Fruit fly (Drosophila melanogaster) whole organism, embryonic: ENCODE measurements around the gene Delta.

Source experiments
- Bgb ChIP-seq: fragments of 200-800 bp; sonication (Bioruptor generic); IDR thresholded peaks from 2 replicates; pipeline ENCODE4 v1.3.6; 2022; ENCODE audit warnings: missing biosample characterization, missing genetic modification characterization; ENCODE audit not compliant: partially characterized antibody
- CG11723 ChIP-seq: fragments of 200-800 bp; sonication (Bioruptor generic); optimal IDR thresholded peaks from 2 replicates; lab custom pipeline; 2017; ENCODE audit warnings: missing biosample characterization, mild to moderate bottlenecking, missing genetic modification characterization
- CG12391 ChIP-seq: fragments of 200-800 bp; sonication (Bioruptor generic); optimal IDR thresholded peaks from 3 replicates; lab custom pipeline; 2018; ENCODE audit warnings: missing biosample characterization, mild to moderate bottlenecking, missing genetic modification characterization, moderate library complexity
- CG1529 ChIP-seq: fragments of 200-800 bp; sonication (Bioruptor generic); optimal IDR thresholded peaks from 3 replicates; lab custom pipeline; 2018; ENCODE audit warnings: missing biosample characterization, missing genetic modification characterization
- CG16815 ChIP-seq: fragments of 200-800 bp; sonication (Bioruptor generic); optimal IDR thresholded peaks from 3 replicates; lab custom pipeline; 2017; ENCODE audit warnings: missing biosample characterization, mild to moderate bottlenecking, missing genetic modification characterization
- CG34422 ChIP-seq: fragments of 200-800 bp; sonication (Bioruptor generic); IDR thresholded peaks from 3 replicates; pipeline ENCODE4 v1.3.6; 2022; ENCODE audit warnings: missing biosample characterization, missing genetic modification characterization
- CG3847 ChIP-seq: fragments of 200-800 bp; sonication (Bioruptor generic); IDR thresholded peaks from 2 replicates; pipeline ENCODE4 v1.3.6; 2022; ENCODE audit warnings: missing biosample characterization, missing genetic modification characterization
- CG4707 ChIP-seq: fragments of 200-800 bp; sonication (Bioruptor generic); optimal IDR thresholded peaks from 2 replicates; lab custom pipeline; 2018; ENCODE audit warnings: missing biosample characterization, mild to moderate bottlenecking, missing genetic modification characterization, moderate library complexity
- CG5953 ChIP-seq: fragments of 200-800 bp; sonication (Bioruptor generic); IDR thresholded peaks from 2 replicates; pipeline ENCODE4 v1.3.6; 2022; ENCODE audit warnings: missing biosample characterization, missing genetic modification characterization
- CG6791 ChIP-seq: fragments of 200-800 bp; sonication (Bioruptor generic); IDR thresholded peaks from 3 replicates; pipeline ENCODE4 v1.3.6; 2022; ENCODE audit warnings: missing biosample characterization, missing genetic modification characterization; ENCODE audit not compliant: partially characterized antibody
- CG6813 ChIP-seq: fragments of 200-800 bp; sonication (Bioruptor generic); optimal IDR thresholded peaks from 2 replicates; lab custom pipeline; 2017; ENCODE audit warnings: missing biosample characterization, missing genetic modification characterization, mild to moderate bottlenecking, moderate library complexity, missing genetic modification reagents
- CG7839 ChIP-seq: fragments of 200-800 bp; sonication (Bioruptor generic); optimal IDR thresholded peaks from 3 replicates; lab custom pipeline; 2018; ENCODE audit warnings: missing biosample characterization, mild to moderate bottlenecking, missing genetic modification characterization, moderate library complexity
- CG7928 ChIP-seq: fragments of 200-800 bp; sonication (Bioruptor generic); optimal IDR thresholded peaks from 2 replicates; lab custom pipeline; 2017; ENCODE audit warnings: missing biosample characterization, mild to moderate bottlenecking, missing genetic modification characterization
- CG8388 ChIP-seq: fragments of 200-800 bp; sonication (Bioruptor generic); optimal IDR thresholded peaks from 2 replicates; lab custom pipeline; 2019; ENCODE audit warnings: missing biosample characterization, mild to moderate bottlenecking, missing genetic modification characterization, moderate library complexity
- CG8478 ChIP-seq: fragments of >200 bp; optimal IDR thresholded peaks from 2 replicates; lab custom pipeline; 2018
- CG9437 ChIP-seq: fragments of 200-800 bp; sonication (Bioruptor generic); optimal IDR thresholded peaks from 2 replicates; lab custom pipeline; 2018; ENCODE audit warnings: missing biosample characterization, mild to moderate bottlenecking, missing genetic modification characterization
- CG9797 ChIP-seq: fragments of 200-800 bp; sonication (Bioruptor generic); optimal IDR thresholded peaks from 3 replicates; lab custom pipeline; 2018; ENCODE audit warnings: missing biosample characterization, mild to moderate bottlenecking, missing genetic modification characterization
- CrebB ChIP-seq: fragments of 200-800 bp; sonication (Bioruptor generic); optimal IDR thresholded peaks from 3 replicates; lab custom pipeline; 2018; ENCODE audit warnings: missing biosample characterization, mild to moderate bottlenecking, missing genetic modification characterization
- Doc2 ChIP-seq: fragments of 200-800 bp; sonication (Bioruptor generic); IDR thresholded peaks from 2 replicates; pipeline ENCODE4 v1.3.6; 2022; ENCODE audit warnings: missing biosample characterization, missing genetic modification characterization
- Fer3 ChIP-seq: fragments of 200-800 bp; sonication (Bioruptor generic); optimal IDR thresholded peaks from 2 replicates; lab custom pipeline; 2018; ENCODE audit warnings: missing biosample characterization, mild to moderate bottlenecking, missing genetic modification characterization, moderate library complexity
- HHEX ChIP-seq: fragments of 200-800 bp; sonication (Bioruptor generic); optimal IDR thresholded peaks from 3 replicates; lab custom pipeline; 2017; ENCODE audit warnings: missing biosample characterization, mild to moderate bottlenecking, missing genetic modification characterization, missing genetic modification reagents
- Lhr ChIP-seq: fragments of 200-800 bp; sonication (Bioruptor generic); optimal IDR thresholded peaks from 3 replicates; lab custom pipeline; 2017; ENCODE audit warnings: mild to moderate bottlenecking, missing biosample characterization, missing genetic modification reagents, missing genetic modification characterization
- NC2α ChIP-seq: fragments of 200-800 bp; sonication (Bioruptor generic); optimal IDR thresholded peaks from 2 replicates; lab custom pipeline; 2016; ENCODE audit warnings: missing biosample characterization, missing genetic modification characterization
- Spps ChIP-seq: fragments of 200-800 bp; sonication (Bioruptor generic); optimal IDR thresholded peaks from 2 replicates; lab custom pipeline; 2018; ENCODE audit warnings: missing biosample characterization, mild to moderate bottlenecking, missing genetic modification characterization
- Trl ChIP-seq, 3 experiments: fragments of >200 bp in 2 of 3; fragments of 200-800 bp in 1 of 3; sonication (Bioruptor generic) in 1 of 3; optimal IDR thresholded peaks; 2 replicates in 1 of 3; 3 replicates in 2 of 3; lab custom pipeline; 2016 to 2017; ENCODE audit warnings: missing biosample characterization in 1 of 3, missing genetic modification characterization in 1 of 3
- abd-A ChIP-seq: fragments of 200-800 bp; sonication (Bioruptor generic); optimal IDR thresholded peaks from 3 replicates; lab custom pipeline; 2019; ENCODE audit warnings: missing biosample characterization, mild to moderate bottlenecking, missing genetic modification characterization, moderate library complexity
- ac ChIP-seq: fragments of 200-800 bp; sonication (Bioruptor generic); optimal IDR thresholded peaks from 3 replicates; lab custom pipeline; 2017; ENCODE audit warnings: missing biosample characterization, mild to moderate bottlenecking, missing genetic modification characterization
- amos ChIP-seq: fragments of 200-800 bp; sonication (Bioruptor generic); IDR thresholded peaks from 2 replicates; pipeline ENCODE4 v1.3.6; 2022; ENCODE audit warnings: missing biosample characterization, missing genetic modification characterization; ENCODE audit not compliant: partially characterized antibody
- chinmo ChIP-seq: fragments of 200-800 bp; sonication (Bioruptor generic); IDR thresholded peaks from 4 replicates; pipeline ENCODE4 v1.3.6; 2022; ENCODE audit warnings: missing biosample characterization, missing genetic modification characterization; ENCODE audit not compliant: partially characterized antibody
- crp ChIP-seq, 2 experiments: fragments of 200-800 bp; sonication (Bioruptor generic); optimal IDR thresholded peaks; 2 replicates in 1 of 2; 3 replicates in 1 of 2; lab custom pipeline; 2017; ENCODE audit warnings: missing biosample characterization in 2 of 2, missing genetic modification characterization in 2 of 2, mild to moderate bottlenecking in 1 of 2, moderate library complexity in 1 of 2
- cwo ChIP-seq: fragments of 200-800 bp; sonication (Bioruptor generic); optimal IDR thresholded peaks from 3 replicates; lab custom pipeline; 2017; ENCODE audit warnings: missing biosample characterization, missing genetic modification characterization, mild to moderate bottlenecking, moderate library complexity, missing genetic modification reagents
- dan ChIP-seq: fragments of 200-800 bp; sonication (Bioruptor generic); IDR thresholded peaks from 2 replicates; pipeline ENCODE4 v1.3.6; 2022; ENCODE audit warnings: missing biosample characterization, missing genetic modification characterization
- disco-r ChIP-seq: fragments of 200-800 bp; sonication (Bioruptor generic); optimal IDR thresholded peaks from 2 replicates; lab custom pipeline; 2016; ENCODE audit warnings: missing biosample characterization, missing genetic modification characterization
- emc ChIP-seq: fragments of 200-800 bp; sonication (Bioruptor generic); optimal IDR thresholded peaks from 2 replicates; lab custom pipeline; 2016; ENCODE audit warnings: missing biosample characterization, missing genetic modification characterization
- grau ChIP-seq: fragments of 200-800 bp; optimal IDR thresholded peaks from 3 replicates; lab custom pipeline; 2019; ENCODE audit warnings: missing biosample characterization, mild to moderate bottlenecking, missing genetic modification characterization, moderate library complexity
- gsb-n ChIP-seq: fragments of 200-800 bp; sonication (Bioruptor generic); optimal IDR thresholded peaks from 3 replicates; lab custom pipeline; 2018; ENCODE audit warnings: missing biosample characterization, mild to moderate bottlenecking, missing genetic modification characterization
- gt ChIP-seq: fragments of 200-800 bp; sonication (Bioruptor generic); IDR thresholded peaks from 2 replicates; pipeline ENCODE4 v1.3.6; 2022; ENCODE audit warnings: missing biosample characterization, missing genetic modification characterization
- jigr1 ChIP-seq: fragments of 200-800 bp; sonication (Bioruptor generic); IDR thresholded peaks from 3 replicates; pipeline ENCODE4 v1.3.6; 2022; ENCODE audit warnings: missing biosample characterization, missing genetic modification characterization
- jumu ChIP-seq: fragments of 200-800 bp; sonication (Bioruptor generic); optimal IDR thresholded peaks from 3 replicates; lab custom pipeline; 2016; ENCODE audit warnings: missing biosample characterization, missing genetic modification characterization
- kah ChIP-seq: fragments of 200-800 bp; sonication (Bioruptor generic); optimal IDR thresholded peaks from 2 replicates; lab custom pipeline; 2018; ENCODE audit warnings: missing biosample characterization, mild to moderate bottlenecking, missing genetic modification characterization
- lov ChIP-seq, 2 experiments: fragments of 200-800 bp in 1 of 2; fragments of >200 bp in 1 of 2; sonication (Bioruptor generic) in 1 of 2; IDR thresholded peaks in 1 of 2; optimal IDR thresholded peaks in 1 of 2; 2 replicates in 1 of 2; 3 replicates in 1 of 2; pipeline versions ENCODE4 v1.3.6 to Lab custom; 2017 to 2022; ENCODE audit warnings: missing biosample characterization in 1 of 2, missing genetic modification characterization in 1 of 2
- mam ChIP-seq: fragments of 200-800 bp; sonication (Bioruptor generic); optimal IDR thresholded peaks from 3 replicates; lab custom pipeline; 2016; ENCODE audit warnings: missing biosample characterization, missing genetic modification characterization
- nau ChIP-seq: fragments of 200-800 bp; sonication (Bioruptor generic); optimal IDR thresholded peaks from 3 replicates; lab custom pipeline; 2017; ENCODE audit warnings: missing biosample characterization, mild to moderate bottlenecking, missing genetic modification characterization, missing genetic modification reagents
- org-1 ChIP-seq: fragments of 200-800 bp; sonication (Bioruptor generic); optimal IDR thresholded peaks from 2 replicates; lab custom pipeline; 2017; ENCODE audit warnings: missing biosample characterization, missing genetic modification characterization
- pum ChIP-seq: fragments of 200-800 bp; sonication (Bioruptor generic); optimal IDR thresholded peaks from 2 replicates; lab custom pipeline; 2016; ENCODE audit warnings: missing biosample characterization, missing genetic modification characterization
- shn ChIP-seq: fragments of 200-800 bp; sonication (Bioruptor generic); optimal IDR thresholded peaks from 3 replicates; lab custom pipeline; 2016; ENCODE audit warnings: missing biosample characterization, missing genetic modification characterization
- zen2 ChIP-seq: fragments of 200-800 bp; sonication (Bioruptor generic); IDR thresholded peaks from 3 replicates; pipeline ENCODE4 v1.3.6; 2022; ENCODE audit warnings: missing biosample characterization, missing genetic modification characterization; ENCODE audit not compliant: partially characterized antibody

The Delta gene

dm6 chr3R:19326043-19326805 lies at the start of gene Delta:
Delta (minus strand) TSS chr3R:19326217.
- no peak for TF ChIP-seq zen2 (GFP tag; lab: Robert Waterston, UW)
- no peak for TF ChIP-seq nau (GFP tag; lab: Kevin White, UChicago)
- TF ChIP-seq Doc2, result no peak
- TF ChIP-seq CG6813 (GFP tag; lab: Kevin White, UChicago), result peak; percentile 20
- no peak for TF ChIP-seq CG5953 (GFP tag; lab: Robert Waterston, UW)
- no peak for TF ChIP-seq org-1 (GFP tag; lab: Kevin White, UChicago)
- TF ChIP-seq CG7839 (tag; lab: Kevin White, UChicago), result peak; percentile 7
- peak; percentile 66; the same call in 1 of the 3 replicates for TF ChIP-seq CG34422 (GFP tag; lab: Robert Waterston, UW)
- TF ChIP-seq Lhr, result no peak
- TF ChIP-seq emc (GFP tag; lab: Kevin White, UChicago), result no peak
- TF ChIP-seq gt (GFP tag; lab: Robert Waterston, UW), result no peak
- TF ChIP-seq jumu, result no peak
- TF ChIP-seq Bgb (GFP tag; lab: Robert Waterston, UW), result peak; percentile 36; the same call in 1 of the 2 replicates
- TF ChIP-seq mam (GFP tag; lab: Kevin White, UChicago), result no peak
- TF ChIP-seq ac, result peak; percentile 50
- TF ChIP-seq CG12391, result peak; percentile 36
- TF ChIP-seq pum (GFP tag; lab: Kevin White, UChicago), result no peak
- TF ChIP-seq Fer3 (tag; lab: Kevin White, UChicago), result no peak
- no peak for TF ChIP-seq cwo (GFP tag; lab: Kevin White, UChicago)
- TF ChIP-seq CG9797 (GFP tag; lab: Kevin White, UChicago), result peak; percentile 25
- peak; percentile 34 for TF ChIP-seq CG4707 (GFP tag; lab: Kevin White, UChicago)
- TF ChIP-seq jigr1 (GFP tag; lab: Robert Waterston, UW), result no peak
- no peak for TF ChIP-seq CG8388
- no peak for TF ChIP-seq NC2α (GFP tag; lab: Kevin White, UChicago)
- TF ChIP-seq CG6791 (GFP tag; lab: Robert Waterston, UW), result peak; percentile 64; the same call in 2 of the 3 replicates
- TF ChIP-seq CG9437 (GFP tag; lab: Kevin White, UChicago), result peak; percentile 89
- no peak for TF ChIP-seq lov (optimal IDR thresholded peaks at IDR 0.05; lab: Kevin White, UChicago)
- peak; percentile 58; the same call in 1 of the 3 replicates for TF ChIP-seq lov (GFP tag; IDR thresholded peaks at IDR 0.05; lab: Robert Waterston, UW)
- peak; percentile 5 for TF ChIP-seq CrebB
- TF ChIP-seq abd-A (tag; lab: Kevin White, UChicago), result no peak
- TF ChIP-seq HHEX (GFP tag; lab: Kevin White, UChicago), result no peak
- TF ChIP-seq disco-r, result no peak
- no peak for TF ChIP-seq dan
- 0 out of 2 replicates have a peak, but pooled peaks have one; percentile 12 for TF ChIP-seq CG3847 (GFP tag; lab: Robert Waterston, UW)
- TF ChIP-seq CG1529 (GFP tag; lab: Kevin White, UChicago), result no peak
- TF ChIP-seq CG11723, result peak; percentile 13
- peak; percentile 34; the same call in 1 of the 2 replicates for TF ChIP-seq amos (GFP tag; lab: Robert Waterston, UW)
- TF ChIP-seq Spps (tag; lab: Kevin White, UChicago), result no peak
- TF ChIP-seq grau (tag; lab: Kevin White, UChicago), result peak; percentile 25
- no peak for TF ChIP-seq CG16815 (GFP tag; lab: Kevin White, UChicago)
- no peak for TF ChIP-seq kah (GFP tag; lab: Kevin White, UChicago)
- TF ChIP-seq CG7928 (GFP tag; lab: Kevin White, UChicago), result no peak
- peak; percentile 13 for TF ChIP-seq gsb-n (tag; lab: Kevin White, UChicago)
- peak; percentile 66 to 85 for TF ChIP-seq Trl (optimal IDR thresholded peaks at IDR 0.05; lab: Kevin White, UChicago)
- TF ChIP-seq Trl (GFP tag; optimal IDR thresholded peaks at IDR 0.05; lab: Kevin White, UChicago), result peak; percentile 39
- TF ChIP-seq chinmo (GFP tag; lab: Robert Waterston, UW), result peak; percentile 88; the same call in 3 of the 4 replicates
- no peak for TF ChIP-seq CG8478
- TF ChIP-seq shn, result no peak
- no peak for TF ChIP-seq crp (GFP tag; optimal IDR thresholded peaks at IDR 0.05; lab: Kevin White, UChicago)
